Fruit fly (Drosophila melanogaster): ENCODE results near the gene fax.

The fax gene

dm6 chr3L:16364182-16364581, 47.4 kb downstream of the fax start (continued):
- TF ChIP-seq NfI (GFP tag; optimal IDR thresholded peaks at IDR 0.05) (no peak), CG1603 (tag; optimal IDR thresholded peaks at IDR 0.05) (no peak), PHDP (tag; optimal IDR thresholded peaks at IDR 0.05) (no peak), nom (GFP tag; optimal IDR thresholded peaks at IDR 0.05) (peak; percentile 89), Ptx1 (GFP tag; IDR thresholded peaks at IDR 0.05) (no peak), CG10979 (tag; optimal IDR thresholded peaks at IDR 0.05) (peak; percentile 16), fd96Cb (tag; optimal IDR thresholded peaks at IDR 0.05) (peak; percentile 13)

DNA sequence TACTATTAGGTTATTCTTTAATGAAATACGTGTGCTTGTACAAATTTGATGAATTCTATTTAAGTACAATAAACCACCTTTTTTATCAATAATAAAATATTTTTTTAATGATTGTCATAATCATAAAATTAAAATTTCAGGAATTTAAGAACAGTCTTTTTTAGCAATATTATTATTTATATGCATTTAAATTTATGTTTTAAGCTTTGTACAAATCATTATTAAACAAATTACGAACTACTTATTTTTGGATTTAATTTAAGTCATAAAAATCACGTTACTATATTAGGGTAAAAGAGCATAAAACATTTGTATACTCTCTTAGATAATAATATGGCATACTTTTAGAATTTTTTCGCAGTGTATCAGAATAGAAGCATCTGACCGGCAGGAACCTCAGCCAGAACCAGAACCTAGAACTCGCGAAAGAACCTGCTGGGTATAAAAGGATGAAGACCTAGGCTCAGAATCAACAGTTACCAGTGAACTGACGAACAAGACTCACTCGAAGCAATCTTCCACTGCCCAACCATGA, 49.4 kb downstream of the fax start, which contains the start of gene Cpr72Ea:
Gene Cpr72Ea (plus strand): TSS at position 485 of the 535 bp plus-strand sequence.
- TF ChIP-seq CG7271 (tag; optimal IDR thresholded peaks at IDR 0.05): no peak
- no peak for TF ChIP-seq CG1647 (GFP tag; optimal IDR thresholded peaks at IDR 0.05)
- no peak for TF ChIP-seq Awh (GFP tag; IDR thresholded peaks at IDR 0.05)
- no peak for TF ChIP-seq CG2199 (GFP tag; IDR thresholded peaks at IDR 0.05)

DNA sequence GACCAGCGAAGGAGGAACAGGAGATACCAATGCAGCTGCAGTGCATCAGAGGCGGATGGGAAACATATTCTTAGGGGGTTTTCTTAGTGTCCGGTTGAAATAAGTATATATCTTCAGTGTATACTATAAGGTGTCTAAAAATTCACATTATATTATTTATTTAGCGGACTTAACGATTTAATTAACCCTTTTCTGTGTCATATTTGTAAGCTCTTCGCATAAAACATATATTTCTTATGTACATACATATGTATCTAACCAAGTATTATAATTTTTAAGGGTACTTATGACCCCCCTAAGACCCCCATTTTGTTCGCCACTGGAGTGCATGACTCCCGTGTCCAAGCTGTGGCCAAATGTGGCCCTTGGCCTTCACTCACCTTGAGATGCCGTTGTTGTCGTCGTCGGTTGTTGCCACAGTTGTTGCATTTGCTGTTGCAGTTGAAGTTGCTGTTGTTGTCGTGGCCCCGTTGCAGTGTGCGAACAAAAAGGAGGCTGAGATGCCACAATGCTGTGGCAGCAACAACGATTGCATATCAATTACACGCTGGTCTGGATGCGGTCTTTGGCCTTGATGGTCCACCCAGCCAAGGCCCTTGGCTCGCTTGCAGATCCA, 50.3 kb downstream of the fax start:
- 0 out of 2 replicates have a peak, but pooled peaks have one; percentile 12 for TF ChIP-seq CG9932 (GFP tag; IDR thresholded peaks at IDR 0.05)
- TF ChIP-seq bsh (GFP tag; optimal IDR thresholded peaks at IDR 0.05): peak in 1 of 2 experiments; percentile 89
- TF ChIP-seq nom (GFP tag; optimal IDR thresholded peaks at IDR 0.05): peak; percentile 94
- TF ChIP-seq hb (GFP tag; IDR thresholded peaks at IDR 0.05; ENCODE audit: partially characterized antibody): 0 out of 3 replicates have a peak, but pooled peaks have one; percentile 28
- TF ChIP-seq CG1529 (GFP tag; optimal IDR thresholded peaks at IDR 0.05): no peak
- TF ChIP-seq CG4360 (GFP tag; IDR thresholded peaks at IDR 0.05): no peak
- TF ChIP-seq Med (GFP tag): peak; percentile 57
- peak; percentile 7; the same call in 1 of the 2 replicates for TF ChIP-seq CG3847 (GFP tag; IDR thresholded peaks at IDR 0.05)
- peak; percentile 45 for TF ChIP-seq CG8478 (optimal IDR thresholded peaks at IDR 0.05)
- TF ChIP-seq Drgx (GFP tag; IDR thresholded peaks at IDR 0.05): peak; percentile 21; the same call in 1 of the 2 replicates
- 0 out of 3 replicates have a peak, but pooled peaks have one; percentile 12 for TF ChIP-seq Dbx (GFP tag; IDR thresholded peaks at IDR 0.05)

DNA sequence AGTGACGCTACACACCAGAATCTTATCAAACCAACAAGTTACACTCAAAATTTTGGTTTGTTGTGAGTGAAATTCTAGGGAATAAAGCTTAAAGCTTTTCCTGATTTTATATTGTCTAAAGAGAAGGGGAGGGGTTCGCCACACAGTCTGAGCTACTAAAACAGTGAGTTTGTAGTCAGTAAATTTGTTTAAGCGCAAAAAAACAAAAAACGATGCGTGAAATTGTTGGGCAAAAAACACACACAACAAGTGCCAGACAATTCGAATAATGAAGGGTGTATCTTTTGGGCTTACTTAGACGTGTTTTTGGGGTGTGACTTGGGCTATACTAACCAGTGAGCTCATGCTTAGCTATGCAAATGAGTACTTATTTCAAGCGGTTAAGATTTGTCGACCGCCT, 51.8 kb downstream of the fax start:
- TF ChIP-seq CG4282 (GFP tag; optimal IDR thresholded peaks at IDR 0.05) (no peak), CG6272 (GFP tag; IDR thresholded peaks at IDR 0.05) (no peak), CG12769 (tag; optimal IDR thresholded peaks at IDR 0.05) (peak; percentile 18), Hmr (GFP tag; optimal IDR thresholded peaks at IDR 0.05) (no peak), CG4424 (GFP tag; optimal IDR thresholded peaks at IDR 0.05) (no peak), amos (GFP tag; IDR thresholded peaks at IDR 0.05; ENCODE audit: partially characterized antibody) (peak; percentile 31; the same call in 1 of the 2 replicates), CG18476 (GFP tag; optimal IDR thresholded peaks at IDR 0.05) (no peak), CG8290 (GFP tag; optimal IDR thresholded peaks at IDR 0.05) (no peak), CG8290 (tag; optimal IDR thresholded peaks at IDR 0.05) (peak in 1 of 2 experiments; percentile 7), sima (GFP tag; optimal IDR thresholded peaks at IDR 0.05) (no peak), z (GFP tag; IDR thresholded peaks at IDR 0.05) (peak; percentile 88; the same call in 2 of the 3 replicates), CG8478 (optimal IDR thresholded peaks at IDR 0.05) (no peak), Med (GFP tag) (peak; percentile 53), CG3281 (GFP tag; optimal IDR thresholded peaks at IDR 0.05) (peak; percentile 2), lab (GFP tag; optimal IDR thresholded peaks at IDR 0.05) (peak; percentile 29), CG11093 (GFP tag; IDR thresholded peaks at IDR 0.05) (no peak), CG14710 (tag; optimal IDR thresholded peaks at IDR 0.05) (no peak), Rfx (GFP tag; IDR thresholded peaks at IDR 0.05) (peak; percentile 26; the same call in 1 of the 2 replicates), dan (GFP tag; IDR thresholded peaks at IDR 0.05) (no peak), sens (GFP tag) (peak; percentile 56), nau (GFP tag; optimal IDR thresholded peaks at IDR 0.05) (no peak), Lpt (GFP tag; optimal IDR thresholded peaks at IDR 0.05) (no peak)

All from whole organism, embryonic.